Fruit fly (Drosophila melanogaster) whole organism, wandering third instar larva: ENCODE data around the gene Or13a.

ENCODE experiments used
- CG9705 ChIP-seq: fragments of 200-800 bp; sonication (Bioruptor generic); optimal IDR thresholded peaks from 2 replicates; lab custom pipeline; 2018; ENCODE audit warnings: missing biosample characterization, mild to moderate bottlenecking, missing genetic modification characterization
- Dif ChIP-seq: fragments of 200-275, 200-300 bp; sonication (Bioruptor generic); optimal IDR thresholded peaks from 2 replicates; lab custom pipeline; 2018; ENCODE audit warnings: missing biosample characterization, missing genetic modification characterization; ENCODE audit not compliant: partially characterized antibody
- Mio ChIP-seq: sonication (Bioruptor generic); optimal IDR thresholded peaks from 2 replicates; lab custom pipeline; 2016; ENCODE audit warnings: missing biosample characterization, missing genetic modification characterization
- OdsH ChIP-seq: fragments of 200-800 bp; sonication (Bioruptor generic); optimal IDR thresholded peaks from 2 replicates; lab custom pipeline; 2016; ENCODE audit warnings: missing biosample characterization, mild to moderate bottlenecking, missing genetic modification characterization
- ey ChIP-seq: fragments of 200-800 bp; sonication (Bioruptor generic); optimal IDR thresholded peaks from 2 replicates; lab custom pipeline; 2016; ENCODE audit warnings: missing biosample characterization, missing genetic modification characterization
- fru ChIP-seq: fragments of 200-800 bp; sonication (Bioruptor generic); optimal IDR thresholded peaks from 3 replicates; lab custom pipeline; 2016; ENCODE audit warnings: missing biosample characterization, mild to moderate bottlenecking, missing genetic modification characterization
- h ChIP-seq: fragments of 200-800 bp; sonication (Bioruptor generic); optimal IDR thresholded peaks from 3 replicates; lab custom pipeline; 2016; ENCODE audit warnings: missing biosample characterization, mild to moderate bottlenecking, missing genetic modification characterization
- lola ChIP-seq: fragments of >200 bp; optimal IDR thresholded peaks from 2 replicates; lab custom pipeline; 2017; ENCODE audit warnings: missing biosample characterization, missing genetic modification characterization
- pan ChIP-seq: fragments of >200 bp; optimal IDR thresholded peaks from 2 replicates; lab custom pipeline; 2017
- woc ChIP-seq: sonication (Bioruptor generic); optimal IDR thresholded peaks from 2 replicates; lab custom pipeline; 2016; ENCODE audit warnings: missing biosample characterization, mild to moderate bottlenecking, missing genetic modification characterization

DNA sequence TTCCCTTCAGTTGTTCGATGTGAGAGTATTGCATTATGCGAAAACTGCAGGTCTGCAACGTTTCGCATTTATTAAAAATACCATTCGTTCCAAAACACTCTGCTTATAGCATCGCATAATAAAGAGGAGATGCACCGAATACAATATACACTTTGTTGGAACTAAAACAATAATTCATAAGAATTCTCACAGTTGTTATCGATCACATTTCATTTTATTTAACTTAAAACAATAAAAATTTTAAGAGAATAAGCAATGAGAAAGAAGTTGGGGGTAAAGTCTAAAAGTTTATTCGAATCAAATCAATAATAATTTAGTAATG, 40.0 kb upstream of the Or13a start:
- TF ChIP-seq h (no peak), pan (lab: Kevin White, UChicago) (no peak), Mio (GFP tag; lab: Kevin White, UChicago) (no peak), lola (GFP tag; lab: Kevin White, UChicago) (no peak), OdsH (GFP tag; lab: Kevin White, UChicago) (no peak), CG9705 (GFP tag; lab: Kevin White, UChicago) (no peak), fru (GFP tag; lab: Kevin White, UChicago) (no peak), ey (GFP tag; lab: Kevin White, UChicago) (no peak), woc (GFP tag; lab: Kevin White, UChicago) (peak; percentile 6), Dif (no peak)
